Worm (Caenorhabditis elegans) whole organism, L1 larva: ENCODE measurements around the gene F13B12.1.

Experiments used
- ama-1 ChIP-seq: fragments of 150-350 bp; optimal IDR thresholded peaks from 2 replicates; lab custom pipeline; 2014
- egl-27 ChIP-seq, 2 experiments: fragments of 150-350 bp in 1 of 2; sonication (generic microtip); optimal IDR thresholded peaks; 3 replicates each; lab custom pipeline; 2017 to 2018; ENCODE audit warnings: missing biosample characterization in 2 of 2, missing genetic modification characterization in 2 of 2, missing genetic modification reagents in 2 of 2
- hlh-17 ChIP-seq: fragments of 200-800 bp; sonication (Bioruptor generic); optimal IDR thresholded peaks from 2 replicates; lab custom pipeline; 2018; ENCODE audit warnings: missing genetic modification characterization, mild to moderate bottlenecking, missing compliant biosample characterization, moderate library complexity, borderline replicate concordance
- mep-1 ChIP-seq: fragments of 150-350 bp; optimal IDR thresholded peaks from 2 replicates; lab custom pipeline; 2014; ENCODE audit warnings: missing biosample characterization, missing genetic modification characterization
- nhr-28 ChIP-seq: fragments of 150-350 bp; optimal IDR thresholded peaks from 2 replicates; lab custom pipeline; 2014; ENCODE audit warnings: missing biosample characterization, missing genetic modification characterization
- nhr-77 ChIP-seq: fragments of 150-350 bp; optimal IDR thresholded peaks from 2 replicates; lab custom pipeline; 2014; ENCODE audit warnings: missing biosample characterization, missing genetic modification characterization
- rnt-1 ChIP-seq: sonication (generic microtip); optimal IDR thresholded peaks from 2 replicates; lab custom pipeline; 2016; ENCODE audit warnings: mild to moderate bottlenecking, missing genetic modification characterization, moderate library complexity, missing compliant biosample characterization
- snpc-4 ChIP-seq: fragments of 150-350 bp; optimal IDR thresholded peaks from 2 replicates; lab custom pipeline; 2014; ENCODE audit warnings: missing biosample characterization, missing genetic modification characterization
- unc-62 ChIP-seq: fragments of 150-350 bp; optimal IDR thresholded peaks from 2 replicates; lab custom pipeline; 2014; ENCODE audit warnings: missing biosample characterization, missing genetic modification reagents, missing genetic modification characterization
- zag-1 ChIP-seq: fragments of 150-350 bp; optimal IDR thresholded peaks from 2 replicates; lab custom pipeline; 2014; ENCODE audit warnings: missing biosample characterization, missing genetic modification characterization

ce11 chrIV:10419896-10420295, 4.5 kb downstream of the F13B12.1 start:
- no peak for TF ChIP-seq snpc-4 (tag; lab: Kevin White, UChicago)
- no peak for TF ChIP-seq unc-62 (GFP tag; lab: Kevin White, UChicago)
- peak; percentile 4 for TF ChIP-seq rnt-1 (tag; lab: Kevin White, UChicago)
- TF ChIP-seq hlh-17 (GFP tag; lab: Kevin White, UChicago): no peak
- no peak for TF ChIP-seq nhr-77
- TF ChIP-seq ama-1: no peak
- no peak for TF ChIP-seq zag-1
- TF ChIP-seq egl-27 (tag; optimal IDR thresholded peaks at IDR 0.05; lab: Kevin White, UChicago): no peak
- no peak for TF ChIP-seq mep-1 (tag; lab: Kevin White, UChicago)
- no peak for TF ChIP-seq nhr-28 (tag; lab: Kevin White, UChicago)
